Worm (Caenorhabditis elegans) whole organism, young adult: ENCODE results near the gene wht-6.

Source experiments
- C06A6.2 ChIP-seq: fragments of 200-800 bp; sonication (Bioruptor generic); conservative IDR thresholded peaks from 2 replicates; pipeline ENCODE4 v1.3.6; 2022; ENCODE audit warnings: missing genetic modification characterization, missing compliant biosample characterization
- ets-4 ChIP-seq: fragments of 200-800 bp; sonication (Bioruptor generic); optimal IDR thresholded peaks from 2 replicates; lab custom pipeline; 2018; ENCODE audit warnings: mild to moderate bottlenecking, missing genetic modification characterization, missing compliant biosample characterization
- madf-6 ChIP-seq: fragments of 200-800 bp; sonication (Bioruptor generic); IDR thresholded peaks from 2 replicates; pipeline ENCODE4 v1.3.6; 2022; ENCODE audit warnings: missing genetic modification reagents, missing genetic modification characterization, missing compliant biosample characterization

DNA sequence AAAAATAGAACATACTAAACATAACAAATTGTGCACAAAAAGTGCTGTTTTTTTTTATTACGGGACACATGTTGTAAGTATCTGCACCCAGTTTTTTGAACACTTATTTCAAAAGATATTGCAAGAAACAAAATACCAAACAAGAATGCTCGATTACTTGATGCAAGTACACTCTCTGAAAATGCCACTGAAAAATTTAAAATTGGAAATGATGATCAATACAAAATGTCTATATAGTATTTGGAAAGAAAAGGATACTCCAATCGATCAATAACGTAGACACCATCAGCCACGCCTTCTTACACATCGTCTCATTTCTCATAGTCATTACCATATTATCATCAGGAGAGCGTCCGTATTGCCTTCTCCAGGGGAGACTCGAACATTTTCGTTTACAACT is 26.6 kb downstream of the wht-6 start, which contains the start of gene sdz-15:
- TF ChIP-seq madf-6 (no peak), ets-4 (GFP tag; lab: Kevin White, UChicago) (no peak), C06A6.2 (GFP tag; lab: Robert Waterston, UW) (no peak)
